Fruit fly (Drosophila melanogaster): Measurements from ENCODE around the gene emc.
A peak's percentile ranks its signal among the peaks of the same experiment; 100 is the strongest.

The emc gene

DNA sequence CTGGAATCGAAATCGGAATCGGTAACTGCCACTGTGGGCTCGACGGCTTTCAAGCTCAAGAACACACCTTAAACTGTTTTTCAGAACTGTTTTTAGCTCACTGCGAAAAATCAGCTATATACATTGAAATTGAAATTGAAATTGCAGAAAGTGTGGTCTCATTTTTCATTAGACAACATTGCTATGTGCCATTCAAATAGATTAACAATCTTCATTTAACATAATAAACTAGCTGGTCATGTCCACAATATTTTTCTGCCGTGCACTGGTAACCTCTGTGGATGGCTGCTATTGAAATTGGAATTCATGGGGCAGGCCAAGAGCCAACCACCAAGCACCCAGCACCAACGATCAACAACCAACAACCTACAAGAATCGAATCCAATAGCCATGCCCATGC, 13.3 kb upstream of the emc start (continued):
- 0 out of 3 replicates have a peak, but pooled peaks have one; percentile 18 for TF ChIP-seq zfh1 (GFP tag; IDR thresholded peaks at IDR 0.05)
- TF ChIP-seq bowl (GFP tag; IDR thresholded peaks at IDR 0.05), result no peak
- TF ChIP-seq sc (optimal IDR thresholded peaks at IDR 0.05), result no peak
- peak; percentile 15 for TF ChIP-seq sc (GFP tag; optimal IDR thresholded peaks at IDR 0.05)
- no peak for TF ChIP-seq ssp (GFP tag; IDR thresholded peaks at IDR 0.05)
- TF ChIP-seq CG32532 (GFP tag; IDR thresholded peaks at IDR 0.05), result no peak
- TF ChIP-seq CG17802 (tag; optimal IDR thresholded peaks at IDR 0.05), result no peak
- TF ChIP-seq CG9437 (GFP tag; optimal IDR thresholded peaks at IDR 0.05), result no peak
- TF ChIP-seq Dref (GFP tag; IDR thresholded peaks at IDR 0.05), result no peak
- no peak for TF ChIP-seq CG7745 (tag; optimal IDR thresholded peaks at IDR 0.05)
- no peak for TF ChIP-seq CG14014 (GFP tag; IDR thresholded peaks at IDR 0.05)
- TF ChIP-seq CG6683 (GFP tag; optimal IDR thresholded peaks at IDR 0.05), result no peak
- TF ChIP-seq CG34376 (GFP tag; optimal IDR thresholded peaks at IDR 0.05), result no peak
- TF ChIP-seq so (GFP tag; IDR thresholded peaks at IDR 0.05), result no peak
- no peak for TF ChIP-seq CG1792 (GFP tag; optimal IDR thresholded peaks at IDR 0.05)
- TF ChIP-seq CG6791 (GFP tag; IDR thresholded peaks at IDR 0.05; ENCODE audit: partially characterized antibody), result no peak
- TF ChIP-seq CG10267 (tag; optimal IDR thresholded peaks at IDR 0.05), result peak; percentile 15
- 0 out of 2 replicates have a peak, but pooled peaks have one; percentile 26 for TF ChIP-seq CG17328 (GFP tag; IDR thresholded peaks at IDR 0.05)
- no peak for TF ChIP-seq psq (GFP tag; optimal IDR thresholded peaks at IDR 0.05)
- no peak for TF ChIP-seq NFAT (GFP tag; IDR thresholded peaks at IDR 0.05)
- TF ChIP-seq hth (optimal IDR thresholded peaks at IDR 0.05), result no peak
- no peak for TF ChIP-seq chif (GFP tag; optimal IDR thresholded peaks at IDR 0.05)
- no peak for TF ChIP-seq tna (GFP tag; IDR thresholded peaks at IDR 0.05; ENCODE audit: partially characterized antibody)
- peak in 1 of 2 experiments; percentile 24 for TF ChIP-seq Pdp1 (GFP tag; optimal IDR thresholded peaks at IDR 0.05)
- peak; percentile 66 for TF ChIP-seq Xrp1 (GFP tag; IDR thresholded peaks at IDR 0.05)
- 0 out of 2 replicates have a peak, but pooled peaks have one; percentile 10 for TF ChIP-seq Ada2b (GFP tag; IDR thresholded peaks at IDR 0.05)
- TF ChIP-seq CG32767 (GFP tag; IDR thresholded peaks at IDR 0.05), result no peak
- no peak for TF ChIP-seq Doc3 (GFP tag; IDR thresholded peaks at IDR 0.05; ENCODE audit: partially characterized antibody)
- TF ChIP-seq Blimp-1 (GFP tag; optimal IDR thresholded peaks at IDR 0.05), result peak; percentile 35
- no peak for TF ChIP-seq tup (GFP tag; optimal IDR thresholded peaks at IDR 0.05)
- no peak for TF ChIP-seq inv (GFP tag; IDR thresholded peaks at IDR 0.05; ENCODE audit: partially characterized antibody)
- no peak for TF ChIP-seq ftz-f1 (GFP tag; optimal IDR thresholded peaks at IDR 0.05)
- no peak for TF ChIP-seq repo (GFP tag; optimal IDR thresholded peaks at IDR 0.05)
- TF ChIP-seq ind (GFP tag; optimal IDR thresholded peaks at IDR 0.05), result no peak
- 0 out of 2 replicates have a peak, but pooled peaks have one; percentile 16 for TF ChIP-seq lmd (GFP tag; IDR thresholded peaks at IDR 0.05)
- no peak for TF ChIP-seq CG6854 (GFP tag; optimal IDR thresholded peaks at IDR 0.05)
- no peak for TF ChIP-seq Atf6 (GFP tag; IDR thresholded peaks at IDR 0.05)
- no peak for TF ChIP-seq unc-4 (GFP tag; IDR thresholded peaks at IDR 0.05; ENCODE audit: partially characterized antibody)
- TF ChIP-seq CG34422 (GFP tag; IDR thresholded peaks at IDR 0.05), result 0 out of 3 replicates have a peak, but pooled peaks have one; percentile 33
- no peak for TF ChIP-seq run (tag; optimal IDR thresholded peaks at IDR 0.05)
- no peak for TF ChIP-seq amos (GFP tag; IDR thresholded peaks at IDR 0.05; ENCODE audit: partially characterized antibody)
- peak; percentile 57 for TF ChIP-seq Med (GFP tag)
- no peak for TF ChIP-seq luna (GFP tag; optimal IDR thresholded peaks at IDR 0.05)
- no peak for TF ChIP-seq Nf-YA (GFP tag; IDR thresholded peaks at IDR 0.05)
- no peak for TF ChIP-seq CG17359 (tag; optimal IDR thresholded peaks at IDR 0.05)
- TF ChIP-seq CG11093 (GFP tag; IDR thresholded peaks at IDR 0.05), result no peak
- no peak for TF ChIP-seq Bteb2 (GFP tag; optimal IDR thresholded peaks at IDR 0.05)
- peak; percentile 27 for TF ChIP-seq Antp (GFP tag; optimal IDR thresholded peaks at IDR 0.05)
- no peak for TF ChIP-seq GATAe (GFP tag; conservative IDR thresholded peaks at IDR 0.05)
- TF ChIP-seq dm (GFP tag; optimal IDR thresholded peaks at IDR 0.05), result no peak
- peak; percentile 53 for TF ChIP-seq CG1603 (tag; optimal IDR thresholded peaks at IDR 0.05)
- no peak for TF ChIP-seq odd (GFP tag; optimal IDR thresholded peaks at IDR 0.05)
